Worm (Caenorhabditis elegans): ENCODE results near the gene C44H9.5.

ce11 chrV:12796908-12797490, 52.7 kb downstream of the C44H9.5 start:
- TF ChIP-seq F10B5.3 (tag; optimal IDR thresholded peaks at IDR 0.05) (no peak), pqm-1 (tag; optimal IDR thresholded peaks at IDR 0.05) (peak; percentile 52), nhr-10 (tag; optimal IDR thresholded peaks at IDR 0.05) (no peak), mxl-3 (GFP tag; optimal IDR thresholded peaks at IDR 0.05) (no peak), snpc-4 (tag; optimal IDR thresholded peaks at IDR 0.05) (no peak), nhr-11 (tag; optimal IDR thresholded peaks at IDR 0.05) (no peak), ztf-11 (tag; optimal IDR thresholded peaks at IDR 0.05) (no peak), nhr-41 (GFP tag; IDR thresholded peaks at IDR 0.05) (no peak), madf-5 (GFP tag; IDR thresholded peaks at IDR 0.05) (no peak), Y5F2A.4 (GFP tag; optimal IDR thresholded peaks at IDR 0.05) (no peak), daf-12 (tag; optimal IDR thresholded peaks at IDR 0.05) (no peak), nhr-48 (tag; optimal IDR thresholded peaks at IDR 0.05) (peak; percentile 53), arid-1 (GFP tag; conservative IDR thresholded peaks at IDR 0.05) (no peak)
